Fruit fly (Drosophila melanogaster) whole organism, pupa: ENCODE measurements around the gene CG32767.

ENCODE experiments used
- CG10348 ChIP-seq: fragments of 200-800 bp; sonication (Bioruptor generic); IDR thresholded peaks from 2 replicates; pipeline ENCODE4 v1.3.6; 2022; ENCODE audit warnings: missing biosample characterization, missing genetic modification characterization
- CG12605 ChIP-seq: fragments of 200-800 bp; sonication (Bioruptor generic); IDR thresholded peaks from 2 replicates; pipeline ENCODE4 v1.3.6; 2022; ENCODE audit warnings: missing biosample characterization, missing genetic modification characterization
- CG13204 ChIP-seq: fragments of 200-800 bp; sonication (Bioruptor generic); optimal IDR thresholded peaks from 2 replicates; lab custom pipeline; 2018; ENCODE audit warnings: missing biosample characterization, mild to moderate bottlenecking, missing genetic modification characterization, moderate library complexity
- CG14655 ChIP-seq: fragments of 200-800 bp; sonication (Bioruptor generic); optimal IDR thresholded peaks from 3 replicates; lab custom pipeline; 2017; ENCODE audit warnings: mild to moderate bottlenecking, missing biosample characterization, missing genetic modification reagents, missing genetic modification characterization
- CG15710 ChIP-seq: fragments of 200-800 bp; sonication (Bioruptor generic); optimal IDR thresholded peaks from 2 replicates; lab custom pipeline; 2018; ENCODE audit warnings: missing biosample characterization, mild to moderate bottlenecking, missing genetic modification characterization, moderate library complexity
- CG17806 ChIP-seq: fragments of 200-800 bp; sonication (Bioruptor generic); optimal IDR thresholded peaks from 2 replicates; lab custom pipeline; 2018; ENCODE audit warnings: missing biosample characterization, mild to moderate bottlenecking, missing genetic modification characterization, moderate library complexity
- CG32121 ChIP-seq: fragments of 200-800 bp; sonication (Bioruptor generic); IDR thresholded peaks from 2 replicates; pipeline ENCODE4 v1.3.6; 2022; ENCODE audit warnings: missing biosample characterization, missing genetic modification characterization
- CG34367 ChIP-seq: fragments of 200-800 bp; sonication (Bioruptor generic); optimal IDR thresholded peaks from 2 replicates; lab custom pipeline; 2018; ENCODE audit warnings: missing biosample characterization, mild to moderate bottlenecking, missing genetic modification characterization
- CG4496 ChIP-seq: fragments of 200-800 bp; sonication (Bioruptor generic); IDR thresholded peaks from 3 replicates; pipeline ENCODE4 v1.3.6; 2022; ENCODE audit warnings: missing biosample characterization, missing genetic modification characterization
- CG8159 ChIP-seq: fragments of 200-800 bp; sonication (Bioruptor generic); optimal IDR thresholded peaks from 3 replicates; lab custom pipeline; 2018; ENCODE audit warnings: missing biosample characterization, mild to moderate bottlenecking, missing genetic modification characterization, moderate library complexity
- CG8301 ChIP-seq: fragments of 200-800 bp; sonication (Bioruptor generic); optimal IDR thresholded peaks from 2 replicates; lab custom pipeline; 2018; ENCODE audit warnings: missing biosample characterization, mild to moderate bottlenecking, missing genetic modification characterization
- CG9948 ChIP-seq: fragments of 200-800 bp; sonication (Bioruptor generic); optimal IDR thresholded peaks from 2 replicates; lab custom pipeline; 2018; ENCODE audit warnings: missing biosample characterization, mild to moderate bottlenecking, missing genetic modification characterization, moderate library complexity
- D1 ChIP-seq: fragments of 200-800 bp; sonication (Bioruptor generic); optimal IDR thresholded peaks from 2 replicates; lab custom pipeline; 2018; ENCODE audit warnings: missing biosample characterization, mild to moderate bottlenecking, missing genetic modification characterization, moderate library complexity
- EcR ChIP-seq: fragments of 200-800 bp; sonication (Bioruptor generic); optimal IDR thresholded peaks from 3 replicates; lab custom pipeline; 2019; ENCODE audit warnings: missing biosample characterization, missing genetic modification characterization, mild to moderate bottlenecking, moderate library complexity, missing genetic modification reagents
- Ets98B ChIP-seq: fragments of 200-800 bp; sonication (Bioruptor generic); IDR thresholded peaks from 2 replicates; pipeline ENCODE4 v1.3.6; 2022; ENCODE audit warnings: missing biosample characterization, missing genetic modification characterization
- Pif1A ChIP-seq: fragments of 200-800 bp; sonication (Bioruptor generic); optimal IDR thresholded peaks from 3 replicates; lab custom pipeline; 2016; ENCODE audit warnings: missing biosample characterization, missing genetic modification characterization
- Pif1B ChIP-seq: fragments of 200-800 bp; sonication (Bioruptor generic); optimal IDR thresholded peaks from 3 replicates; lab custom pipeline; 2016; ENCODE audit warnings: missing biosample characterization, missing genetic modification characterization
- Snoo ChIP-seq: fragments of 200-800 bp; sonication (Bioruptor generic); optimal IDR thresholded peaks from 3 replicates; lab custom pipeline; 2017; ENCODE audit warnings: missing biosample characterization, mild to moderate bottlenecking, missing genetic modification characterization, inconsistent platforms
- fd96Ca ChIP-seq: fragments of 200-800 bp; sonication (Bioruptor generic); IDR thresholded peaks from 3 replicates; pipeline ENCODE4 v1.3.6; 2022; ENCODE audit warnings: missing biosample characterization, missing genetic modification characterization
- gl ChIP-seq: fragments of 200-800 bp; sonication (Bioruptor generic); optimal IDR thresholded peaks from 2 replicates; lab custom pipeline; 2018; ENCODE audit warnings: missing biosample characterization, mild to moderate bottlenecking, missing genetic modification characterization
- rn ChIP-seq: fragments of 200-800 bp; sonication (Bioruptor generic); IDR thresholded peaks from 2 replicates; pipeline ENCODE4 v1.3.6; 2022; ENCODE audit warnings: missing biosample characterization, missing genetic modification characterization

The CG32767 gene

DNA sequence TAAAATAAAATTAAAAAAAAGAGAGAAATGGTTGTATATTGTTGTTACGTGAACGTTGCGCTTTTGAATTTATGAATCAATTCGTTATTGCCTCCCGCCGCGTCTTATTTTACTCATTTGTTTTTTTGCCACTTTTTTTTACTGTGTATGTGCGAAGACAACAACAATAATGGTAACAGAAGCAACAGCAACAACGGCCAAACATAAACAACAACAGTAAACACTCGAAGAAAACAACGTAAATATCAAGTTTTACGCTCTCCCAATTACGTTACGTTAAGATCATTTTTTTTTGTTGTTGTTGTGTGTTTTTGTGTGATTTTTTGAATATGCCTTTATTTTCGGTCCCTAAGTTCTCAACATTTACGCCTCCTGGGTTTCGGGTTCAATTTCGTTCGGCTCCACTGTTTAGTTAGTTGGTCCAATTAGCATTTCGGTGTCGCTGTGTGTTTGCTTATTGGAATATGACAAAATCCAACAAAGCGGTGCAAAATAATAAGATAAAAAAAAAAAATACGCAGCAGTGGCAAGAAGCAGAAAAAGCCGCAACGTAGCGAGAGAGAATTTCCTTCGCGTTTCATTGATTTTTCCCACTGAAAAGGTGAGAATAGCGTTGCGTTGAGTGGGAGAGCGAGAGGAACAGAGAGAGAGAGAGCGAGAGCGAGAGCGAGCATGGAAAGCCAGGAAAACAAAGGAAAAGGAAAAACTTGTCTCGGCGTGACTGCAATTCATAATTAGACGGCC lies 1.6 kb upstream of the CG32767 start:
- TF ChIP-seq CG14655 (GFP tag; lab: Kevin White, UChicago) (peak; percentile 65), CG12605 (no peak), CG9948 (tag; lab: Kevin White, UChicago) (peak; percentile 30), CG15710 (tag; lab: Kevin White, UChicago) (no peak), CG8159 (tag; lab: Kevin White, UChicago) (peak; percentile 28), Ets98B (GFP tag; lab: Robert Waterston, UW) (no peak; the same call in 1 of the 2 replicates), CG4496 (GFP tag; lab: Robert Waterston, UW) (peak; percentile 35; the same call in 1 of the 3 replicates), CG17806 (tag; lab: Kevin White, UChicago) (peak; percentile 39), CG32121 (GFP tag; lab: Robert Waterston, UW) (no peak; the same call in none of the 2 replicates), gl (tag; lab: Kevin White, UChicago) (no peak), CG13204 (GFP tag; lab: Kevin White, UChicago) (no peak), Pif1B (GFP tag; lab: Kevin White, UChicago) (peak; percentile 16), CG8301 (tag; lab: Kevin White, UChicago) (peak; percentile 38), EcR (no peak), rn (GFP tag; lab: Robert Waterston, UW) (no peak), Snoo (tag; lab: Kevin White, UChicago) (peak; percentile 6), CG34367 (tag; lab: Kevin White, UChicago) (no peak), D1 (tag; lab: Kevin White, UChicago) (no peak), Pif1A (GFP tag; lab: Kevin White, UChicago) (no peak), CG10348 (no peak), fd96Ca (GFP tag; lab: Robert Waterston, UW) (no peak)

DNA sequence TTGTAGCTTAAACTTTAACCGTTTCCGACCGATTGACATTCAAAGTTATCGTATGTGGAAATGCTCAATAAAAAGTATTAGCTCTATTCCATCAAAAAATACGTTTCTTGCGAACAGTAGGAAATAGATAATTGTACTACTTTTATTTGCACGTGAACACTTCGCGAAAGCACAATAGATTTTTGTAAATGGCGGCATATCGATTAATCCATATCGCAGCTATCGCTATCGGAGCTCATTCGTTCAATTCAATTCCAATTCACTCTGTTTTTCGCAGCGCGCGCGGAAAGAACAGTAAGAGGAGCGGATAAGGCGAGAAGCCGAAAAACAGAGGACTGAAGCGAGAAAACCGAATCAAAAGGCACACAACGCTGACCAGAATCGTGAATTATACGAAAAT lies 901 bp upstream of the CG32767 start, which contains the start of the genes CG15465 and rg:
Gene CG15465 (plus strand): TSS at position 291 of the 400 bp plus-strand sequence.
Gene rg (plus strand): TSS at position 291 of the 400 bp plus-strand sequence.
- TF ChIP-seq CG13204 (GFP tag; lab: Kevin White, UChicago) (no peak), CG14655 (GFP tag; lab: Kevin White, UChicago) (no peak), Ets98B (GFP tag; lab: Robert Waterston, UW) (no peak), CG9948 (tag; lab: Kevin White, UChicago) (no peak), CG32121 (GFP tag; lab: Robert Waterston, UW) (no peak), CG15710 (tag; lab: Kevin White, UChicago) (no peak), Snoo (tag; lab: Kevin White, UChicago) (no peak), rn (GFP tag; lab: Robert Waterston, UW) (no peak), EcR (no peak), CG4496 (GFP tag; lab: Robert Waterston, UW) (no peak), D1 (tag; lab: Kevin White, UChicago) (no peak), fd96Ca (GFP tag; lab: Robert Waterston, UW) (no peak)

DNA sequence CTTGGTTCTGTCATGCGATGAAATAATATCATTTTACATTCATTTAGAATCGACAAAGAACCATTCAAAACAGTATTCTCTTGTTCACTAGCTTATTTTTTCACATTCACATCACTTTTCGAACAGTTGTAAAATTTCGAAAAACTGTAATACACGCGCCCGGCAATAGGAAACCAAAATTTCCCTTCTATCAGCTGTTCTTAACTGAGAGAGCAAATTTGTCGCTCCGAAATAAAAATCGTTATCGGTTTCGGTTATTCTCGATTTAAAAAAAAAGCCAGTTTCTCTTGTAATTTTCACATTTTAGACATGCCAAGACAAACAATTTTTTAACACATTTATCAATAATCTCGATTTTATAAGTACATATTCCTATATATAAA lies 509 bp upstream of the CG32767 start:
- TF ChIP-seq CG8159 (tag; lab: Kevin White, UChicago) (no peak), CG13204 (GFP tag; lab: Kevin White, UChicago) (no peak), CG4496 (GFP tag; lab: Robert Waterston, UW) (no peak), Pif1B (GFP tag; lab: Kevin White, UChicago) (no peak), Ets98B (GFP tag; lab: Robert Waterston, UW) (no peak)

DNA sequence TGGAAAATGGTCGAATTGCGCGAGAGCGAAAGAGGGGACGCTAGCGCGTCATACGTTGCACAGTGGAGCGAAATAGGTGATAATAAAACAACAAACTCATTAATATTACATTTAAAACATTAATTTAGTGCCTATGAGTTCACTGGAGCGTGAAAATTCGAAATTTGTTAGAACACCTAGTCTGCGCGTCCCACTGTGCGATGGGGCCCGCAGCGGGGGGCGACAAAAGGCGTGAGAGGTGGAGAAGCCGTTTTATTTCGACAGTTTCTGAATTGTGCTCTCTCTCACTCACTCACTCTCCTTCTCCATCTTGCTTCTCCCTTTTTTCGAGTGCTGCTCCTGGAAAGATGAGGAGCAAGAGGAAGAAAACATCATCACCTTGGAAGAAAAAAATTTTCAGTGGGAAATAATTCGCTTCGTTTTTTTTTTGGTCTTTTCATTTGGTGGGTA lies 896 bp downstream of the CG32767 start:
- no peak for TF ChIP-seq D1 (tag; lab: Kevin White, UChicago)
- peak; percentile 71 for TF ChIP-seq gl (tag; lab: Kevin White, UChicago)
- peak; percentile 96 for TF ChIP-seq Pif1A (GFP tag; lab: Kevin White, UChicago)
- peak; percentile 79 for TF ChIP-seq CG15710 (tag; lab: Kevin White, UChicago)
- peak; percentile 81 for TF ChIP-seq CG34367 (tag; lab: Kevin White, UChicago)
- peak; percentile 91 for TF ChIP-seq Pif1B (GFP tag; lab: Kevin White, UChicago)
- TF ChIP-seq CG17806 (tag; lab: Kevin White, UChicago): peak; percentile 79
- peak; percentile 98 for TF ChIP-seq Ets98B (GFP tag; lab: Robert Waterston, UW)
- TF ChIP-seq fd96Ca (GFP tag; lab: Robert Waterston, UW): peak; percentile 99
- TF ChIP-seq CG10348: peak; percentile 84
- peak; percentile 96 for TF ChIP-seq Snoo (tag; lab: Kevin White, UChicago)
- no peak for TF ChIP-seq EcR
- peak; percentile 72 for TF ChIP-seq CG9948 (tag; lab: Kevin White, UChicago)
- TF ChIP-seq CG32121 (GFP tag; lab: Robert Waterston, UW): peak; percentile 97
- TF ChIP-seq CG14655 (GFP tag; lab: Kevin White, UChicago): peak; percentile 94
- peak; percentile 99 for TF ChIP-seq CG4496 (GFP tag; lab: Robert Waterston, UW)
- peak; percentile 80 for TF ChIP-seq CG8159 (tag; lab: Kevin White, UChicago)
- TF ChIP-seq rn (GFP tag; lab: Robert Waterston, UW): peak; percentile 95
- TF ChIP-seq CG8301 (tag; lab: Kevin White, UChicago): peak; percentile 92
- no peak for TF ChIP-seq CG13204 (GFP tag; lab: Kevin White, UChicago)
- peak; percentile 95 for TF ChIP-seq CG12605
